Worm (Caenorhabditis elegans) whole organism, L3 larva: ENCODE data around the gene F10E7.5.

ENCODE experiments used
- egl-27 ChIP-seq: sonication (generic microtip); optimal IDR thresholded peaks from 4 replicates; lab custom pipeline; 2017; ENCODE audit warnings: missing biosample characterization, missing genetic modification reagents, missing genetic modification characterization
- zag-1 ChIP-seq: fragments of 150-350 bp; optimal IDR thresholded peaks from 2 replicates; lab custom pipeline; 2014; ENCODE audit warnings: missing biosample characterization, missing genetic modification characterization
- ztf-11 ChIP-seq: fragments of 150-350 bp; optimal IDR thresholded peaks from 2 replicates; lab custom pipeline; 2014; ENCODE audit warnings: missing biosample characterization, missing genetic modification characterization

- TF ChIP-seq egl-27 (tag; lab: Kevin White, UChicago) (no peak), ztf-11 (tag; lab: Kevin White, UChicago) (no peak), zag-1 (tag; lab: Kevin White, UChicago) (no peak)
These were observed 4.6 kb downstream of the F10E7.5 start, which contains the start of gene spon-1 for ce11 chrII:7116350-7116749.
